Worm (Caenorhabditis elegans): Measurements from ENCODE around the gene chil-7.

DNA sequence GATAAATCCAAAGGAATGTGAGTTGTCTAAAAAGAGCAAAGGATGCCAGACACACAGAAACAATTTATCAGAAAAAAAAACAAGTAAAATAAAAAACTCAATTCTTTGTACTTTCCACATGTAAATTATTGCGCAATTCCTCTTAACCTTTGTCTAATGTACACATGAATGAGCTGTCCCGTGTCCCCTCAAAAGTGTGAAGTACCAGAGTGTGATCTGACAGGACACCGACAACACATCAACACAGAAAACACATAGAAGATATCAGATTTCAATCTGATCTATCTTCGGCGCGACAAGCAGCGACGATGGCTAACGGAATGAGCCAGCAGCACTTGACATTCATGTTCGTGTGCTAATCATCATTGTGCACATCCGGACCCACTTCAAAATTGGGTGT is 42.5 kb downstream of the chil-7 start:
- TF ChIP-seq egl-27 (tag; optimal IDR thresholded peaks at IDR 0.05) (no peak), ztf-11 (tag; optimal IDR thresholded peaks at IDR 0.05) (no peak), nhr-77 (tag; optimal IDR thresholded peaks at IDR 0.05) (no peak), lsy-2 (tag; optimal IDR thresholded peaks at IDR 0.05) (no peak), nhr-25 (tag; optimal IDR thresholded peaks at IDR 0.05) (no peak), lin-13 (GFP tag; optimal IDR thresholded peaks at IDR 0.05) (no peak), zag-1 (tag; optimal IDR thresholded peaks at IDR 0.05) (no peak), ceh-82 (tag; optimal IDR thresholded peaks at IDR 0.05) (no peak), ZK546.5 (tag; optimal IDR thresholded peaks at IDR 0.05) (no peak), nhr-10 (tag; optimal IDR thresholded peaks at IDR 0.05) (no peak), unc-39 (tag; optimal IDR thresholded peaks at IDR 0.05) (no peak)
